Worm (Caenorhabditis elegans) whole organism, mixed stage, embryonic: Measurements from ENCODE around the gene F13E9.9.

Source experiments
- M03D4.4 ChIP-seq: sonication (generic microtip); optimal IDR thresholded peaks from 2 replicates; lab custom pipeline; 2017; ENCODE audit warnings: mild to moderate bottlenecking, missing genetic modification characterization, missing compliant biosample characterization
- bed-3 ChIP-seq: fragments of 200-800 bp; sonication (Bioruptor generic); optimal IDR thresholded peaks from 3 replicates; lab custom pipeline; 2018; ENCODE audit warnings: mild to moderate bottlenecking, missing genetic modification characterization, moderate library complexity, missing compliant biosample characterization
- blmp-1 ChIP-seq: fragments of 150-350 bp; optimal IDR thresholded peaks from 2 replicates; lab custom pipeline; 2014; ENCODE audit warnings: missing biosample characterization, missing genetic modification characterization
- ceh-39 ChIP-seq: fragments of 150-350 bp; optimal IDR thresholded peaks from 2 replicates; lab custom pipeline; 2014; ENCODE audit warnings: missing biosample characterization, missing genetic modification characterization
- ceh-43 ChIP-seq: fragments of 200-800 bp; sonication (Bioruptor generic); optimal IDR thresholded peaks from 2 replicates; lab custom pipeline; 2018; ENCODE audit warnings: mild to moderate bottlenecking, missing genetic modification characterization, moderate library complexity, missing compliant biosample characterization
- ceh-83 ChIP-seq: fragments of 200-800 bp; sonication (Bioruptor generic); optimal IDR thresholded peaks from 2 replicates; lab custom pipeline; 2018; ENCODE audit warnings: mild to moderate bottlenecking, missing genetic modification characterization, missing compliant biosample characterization
- ces-1 ChIP-seq: fragments of 150-350 bp; optimal IDR thresholded peaks from 2 replicates; lab custom pipeline; 2014; ENCODE audit warnings: missing biosample characterization, missing genetic modification reagents, missing genetic modification characterization
- cnd-1 ChIP-seq: fragments of 200-800 bp; sonication (Bioruptor generic); optimal IDR thresholded peaks from 2 replicates; lab custom pipeline; 2018; ENCODE audit warnings: mild to moderate bottlenecking, missing genetic modification characterization, missing compliant biosample characterization
- drap-1 ChIP-seq: fragments of 200-800 bp; sonication (Bioruptor generic); optimal IDR thresholded peaks from 3 replicates; lab custom pipeline; 2018; ENCODE audit warnings: mild to moderate bottlenecking, missing genetic modification characterization, missing compliant biosample characterization
- elt-3 ChIP-seq: fragments of 150-350 bp; optimal IDR thresholded peaks from 2 replicates; lab custom pipeline; 2014; ENCODE audit warnings: missing biosample characterization, missing genetic modification characterization
- flh-1 ChIP-seq: fragments of 200-800 bp; sonication (Bioruptor generic); optimal IDR thresholded peaks from 2 replicates; lab custom pipeline; 2018; ENCODE audit warnings: mild to moderate bottlenecking, missing genetic modification characterization, moderate library complexity, missing compliant biosample characterization
- ham-2 ChIP-seq: fragments of 200-800 bp; sonication (Bioruptor generic); optimal IDR thresholded peaks from 2 replicates; lab custom pipeline; 2018; ENCODE audit warnings: mild to moderate bottlenecking, missing genetic modification characterization, missing compliant biosample characterization
- hlh-1 ChIP-seq: fragments of 150-350 bp; optimal IDR thresholded peaks from 2 replicates; lab custom pipeline; 2014; ENCODE audit warnings: missing biosample characterization, missing genetic modification reagents, missing genetic modification characterization
- lin-13 ChIP-seq: fragments of 150-350 bp; optimal IDR thresholded peaks from 2 replicates; lab custom pipeline; 2014; ENCODE audit warnings: missing biosample characterization, missing genetic modification characterization
- lin-32 ChIP-seq: fragments of 200-800 bp; sonication (Bioruptor generic); optimal IDR thresholded peaks from 2 replicates; lab custom pipeline; 2018; ENCODE audit warnings: mild to moderate bottlenecking, missing genetic modification characterization, missing compliant biosample characterization
- lsy-2 ChIP-seq: fragments of 150-350 bp; optimal IDR thresholded peaks from 2 replicates; lab custom pipeline; 2014; ENCODE audit warnings: missing biosample characterization, missing genetic modification characterization
- mep-1 ChIP-seq: fragments of 150-350 bp; optimal IDR thresholded peaks from 2 replicates; lab custom pipeline; 2017; ENCODE audit warnings: missing biosample characterization, missing genetic modification reagents, missing genetic modification characterization, inconsistent platforms
- mls-2 ChIP-seq: sonication (generic microtip); optimal IDR thresholded peaks from 2 replicates; lab custom pipeline; 2016; ENCODE audit warnings: mild to moderate bottlenecking, missing genetic modification characterization, moderate library complexity, missing compliant biosample characterization
- nhr-2 ChIP-seq: fragments of 150-350 bp; optimal IDR thresholded peaks from 2 replicates; lab custom pipeline; 2014; ENCODE audit warnings: missing biosample characterization, missing genetic modification characterization
- nhr-237 ChIP-seq: fragments of 150-350 bp; optimal IDR thresholded peaks from 2 replicates; lab custom pipeline; 2014; ENCODE audit warnings: missing biosample characterization, missing genetic modification characterization
- nhr-28 ChIP-seq: fragments of 150-350 bp; optimal IDR thresholded peaks from 2 replicates; lab custom pipeline; 2014; ENCODE audit warnings: missing biosample characterization, missing genetic modification characterization
- nhr-76 ChIP-seq: sonication (generic microtip); optimal IDR thresholded peaks from 2 replicates; lab custom pipeline; 2017; ENCODE audit warnings: missing biosample characterization, missing genetic modification characterization
- pha-4 ChIP-seq: fragments of 150-350 bp; optimal IDR thresholded peaks from 2 replicates; lab custom pipeline; 2018; ENCODE audit warnings: missing biosample characterization, missing genetic modification reagents, missing genetic modification characterization
- sem-2 ChIP-seq: fragments of 200-800 bp; sonication (Bioruptor generic); optimal IDR thresholded peaks from 2 replicates; lab custom pipeline; 2018; ENCODE audit warnings: mild to moderate bottlenecking, missing genetic modification characterization, missing compliant biosample characterization
- snpc-4 ChIP-seq: fragments of 150-350 bp; optimal IDR thresholded peaks from 2 replicates; lab custom pipeline; 2014; ENCODE audit warnings: missing biosample characterization, missing genetic modification characterization
- sptf-1 ChIP-seq: sonication (generic microtip); optimal IDR thresholded peaks from 2 replicates; lab custom pipeline; 2017; ENCODE audit warnings: mild to moderate bottlenecking, missing genetic modification characterization, moderate library complexity, missing compliant biosample characterization
- tbx-8 ChIP-seq: fragments of 200-800 bp; sonication (Bioruptor generic); optimal IDR thresholded peaks from 2 replicates; lab custom pipeline; 2018; ENCODE audit warnings: mild to moderate bottlenecking, missing genetic modification characterization, moderate library complexity, missing compliant biosample characterization
- unc-120 ChIP-seq: sonication (generic microtip); optimal IDR thresholded peaks from 2 replicates; lab custom pipeline; 2017; ENCODE audit warnings: missing genetic modification characterization, missing compliant biosample characterization; ENCODE audit not compliant: poor library complexity, severe bottlenecking
- unc-39 ChIP-seq: fragments of 150-350 bp; optimal IDR thresholded peaks from 2 replicates; lab custom pipeline; 2014; ENCODE audit warnings: missing biosample characterization, missing genetic modification characterization
- unc-62 ChIP-seq: fragments of 150-350 bp; optimal IDR thresholded peaks from 2 replicates; lab custom pipeline; 2014; ENCODE audit warnings: missing biosample characterization, missing genetic modification reagents, missing genetic modification characterization
- zip-8 ChIP-seq: fragments of 150-350 bp; optimal IDR thresholded peaks from 2 replicates; lab custom pipeline; 2014; ENCODE audit warnings: missing biosample characterization, missing genetic modification characterization
- ztf-11 ChIP-seq: fragments of 150-350 bp; optimal IDR thresholded peaks from 2 replicates; lab custom pipeline; 2014; ENCODE audit warnings: missing biosample characterization, missing genetic modification characterization

F13E9.9 gene

DNA sequence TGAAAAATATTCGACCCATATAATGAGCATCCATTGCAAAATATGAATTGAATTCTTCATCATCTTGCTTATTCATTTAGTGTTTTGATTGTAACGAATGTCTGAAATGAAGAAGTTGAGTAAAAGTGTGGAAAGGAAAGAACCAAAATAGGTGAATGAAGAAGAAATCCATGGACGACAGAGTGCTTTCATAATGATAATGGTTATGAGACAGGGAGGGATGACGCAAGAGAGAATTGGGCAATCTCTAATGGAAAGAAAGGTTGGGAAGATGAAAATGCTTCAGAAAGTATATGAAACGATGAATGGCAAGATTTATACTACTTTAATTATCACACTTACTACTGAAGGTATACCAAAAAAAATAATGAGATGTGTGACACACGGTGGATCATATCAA lies 5.3 kb upstream of the F13E9.9 start, which contains the start of gene ZK596.3:
TSS of gene ZK596.3 (minus strand) at position 101 of the 400 bp plus-strand sequence.
- TF ChIP-seq ham-2: no peak
- no peak for TF ChIP-seq mep-1
- no peak for TF ChIP-seq unc-62 (GFP tag; lab: Kevin White, UChicago)
- no peak for TF ChIP-seq zip-8 (tag; lab: Kevin White, UChicago)
- no peak for TF ChIP-seq unc-120 (tag; lab: Kevin White, UChicago)

DNA sequence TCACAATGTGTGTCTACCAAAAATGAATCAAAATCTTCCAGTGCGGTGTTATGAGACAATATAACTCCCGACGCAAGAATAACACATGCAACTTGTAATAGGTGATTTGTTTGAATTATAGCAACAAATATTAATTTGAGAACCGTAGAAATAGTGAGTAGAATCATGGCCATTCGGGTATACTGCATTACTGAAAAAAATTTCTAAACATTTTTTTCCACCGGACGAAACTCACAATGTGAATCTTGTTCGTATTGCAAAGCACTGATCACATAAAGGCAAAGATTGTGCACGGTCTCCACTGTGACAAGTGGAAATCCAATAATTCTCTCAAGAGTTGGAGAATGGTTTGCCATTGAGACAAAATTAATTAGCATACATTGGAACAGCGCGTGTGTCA lies 3.5 kb upstream of the F13E9.9 start:
- TF ChIP-seq pha-4 (no peak), drap-1 (GFP tag; lab: Kevin White, UChicago) (no peak), sptf-1 (tag; lab: Kevin White, UChicago) (no peak), lsy-2 (tag; lab: Kevin White, UChicago) (no peak), nhr-2 (tag; lab: Kevin White, UChicago) (no peak), unc-120 (tag; lab: Kevin White, UChicago) (no peak), ztf-11 (tag; lab: Kevin White, UChicago) (no peak), M03D4.4 (tag; lab: Kevin White, UChicago) (no peak), cnd-1 (tag; lab: Kevin White, UChicago) (no peak), unc-62 (GFP tag; lab: Kevin White, UChicago) (no peak), ces-1 (GFP tag; lab: Kevin White, UChicago) (no peak), nhr-76 (tag; lab: Kevin White, UChicago) (no peak), unc-39 (no peak), mls-2 (tag; lab: Kevin White, UChicago) (no peak), hlh-1 (tag; lab: Kevin White, UChicago) (no peak), ceh-83 (GFP tag; lab: Kevin White, UChicago) (no peak)

DNA sequence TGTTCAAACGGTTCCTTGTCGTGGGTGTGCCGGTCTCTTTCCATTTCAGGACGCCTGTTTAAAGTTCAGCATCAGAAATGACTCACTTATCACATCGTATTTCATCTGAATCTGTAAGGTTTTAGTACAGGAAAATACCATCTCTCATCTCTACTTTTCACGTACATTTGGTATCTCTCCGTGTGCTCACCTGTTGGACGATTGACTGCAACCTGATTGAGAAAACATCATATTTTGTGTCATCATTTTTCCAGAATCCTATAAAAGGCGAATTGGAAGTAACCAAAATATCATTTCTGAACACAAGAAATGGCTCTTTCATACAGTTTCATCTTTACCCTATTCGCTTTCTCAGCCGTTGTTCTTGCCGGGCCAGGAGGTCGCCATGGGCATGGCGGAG lies 1.1 kb upstream of the F13E9.9 start, which contains the start of gene srlf-30:
TSS of gene srlf-30 (plus strand) at position 301 of the 400 bp plus-strand sequence.
- TF ChIP-seq unc-62 (GFP tag; lab: Kevin White, UChicago): no peak
- TF ChIP-seq lin-13 (tag; lab: Kevin White, UChicago): no peak
- no peak for TF ChIP-seq sptf-1 (tag; lab: Kevin White, UChicago)
- no peak for TF ChIP-seq mep-1
- no peak for TF ChIP-seq flh-1
- no peak for TF ChIP-seq ceh-39
- no peak for TF ChIP-seq bed-3
- TF ChIP-seq pha-4: no peak
- no peak for TF ChIP-seq lin-32 (GFP tag; lab: Kevin White, UChicago)
- no peak for TF ChIP-seq sem-2 (GFP tag; lab: Kevin White, UChicago)
- TF ChIP-seq cnd-1 (tag; lab: Kevin White, UChicago): no peak
- TF ChIP-seq ham-2: no peak
- TF ChIP-seq lsy-2 (tag; lab: Kevin White, UChicago): no peak
- TF ChIP-seq snpc-4 (tag; lab: Kevin White, UChicago): no peak
- no peak for TF ChIP-seq ceh-43 (GFP tag; lab: Kevin White, UChicago)
- TF ChIP-seq nhr-237 (tag; lab: Kevin White, UChicago): no peak
- TF ChIP-seq unc-39: no peak
- TF ChIP-seq ztf-11 (tag; lab: Kevin White, UChicago): no peak

DNA sequence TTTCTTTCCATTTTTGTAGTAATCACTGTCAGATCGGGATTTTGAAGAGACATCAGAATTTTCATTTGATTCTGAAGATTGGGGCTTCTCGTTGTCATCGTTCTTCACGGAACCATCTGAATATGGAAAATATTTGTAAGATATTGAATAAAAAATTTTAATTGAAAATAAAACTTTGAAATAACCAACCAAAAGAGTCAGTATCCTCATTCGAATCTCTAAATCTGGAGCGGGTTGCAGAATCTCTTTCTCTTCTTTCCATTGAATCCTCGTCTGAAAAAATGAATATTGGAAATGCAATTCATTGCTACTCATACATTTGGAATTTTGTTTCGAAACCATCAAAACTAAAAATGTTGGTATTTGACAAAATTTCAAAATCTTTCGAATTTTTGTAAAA lies 831 bp downstream of the F13E9.9 start:
- TF ChIP-seq bed-3 (no peak), sem-2 (GFP tag; lab: Kevin White, UChicago) (no peak), mep-1 (no peak), nhr-237 (tag; lab: Kevin White, UChicago) (no peak)

DNA sequence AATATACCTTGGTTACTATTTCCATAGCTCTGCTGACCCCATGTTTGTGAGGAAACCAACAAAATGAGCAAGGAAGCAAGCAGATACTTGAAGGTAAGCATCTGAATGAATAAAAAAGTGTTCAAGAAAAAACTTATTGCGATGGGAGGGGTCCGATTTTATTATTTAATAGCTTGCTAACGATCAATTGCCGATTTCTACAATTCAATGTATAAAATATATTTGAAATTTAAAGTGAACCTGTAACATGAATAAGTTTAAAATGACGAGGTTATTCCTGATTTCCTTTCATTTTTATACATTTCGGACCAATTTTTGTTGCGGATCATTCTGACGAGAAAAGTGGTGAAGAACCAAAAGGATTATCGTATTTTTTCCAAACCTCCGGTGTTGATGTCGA lies 2.5 kb downstream of the F13E9.9 start, which contains the start of gene srlf-13:
TSS of gene srlf-13 (minus strand) at position 101 of the 400 bp plus-strand sequence.
- TF ChIP-seq ceh-39: no peak
- no peak for TF ChIP-seq lin-13 (tag; lab: Kevin White, UChicago)
- no peak for TF ChIP-seq nhr-28
- TF ChIP-seq lin-32 (GFP tag; lab: Kevin White, UChicago): no peak
- no peak for TF ChIP-seq ceh-83 (GFP tag; lab: Kevin White, UChicago)
- no peak for TF ChIP-seq pha-4
- no peak for TF ChIP-seq drap-1 (GFP tag; lab: Kevin White, UChicago)
- no peak for TF ChIP-seq unc-120 (tag; lab: Kevin White, UChicago)
- no peak for TF ChIP-seq tbx-8
- TF ChIP-seq ceh-43 (GFP tag; lab: Kevin White, UChicago): no peak
- no peak for TF ChIP-seq hlh-1 (tag; lab: Kevin White, UChicago)
- no peak for TF ChIP-seq blmp-1 (tag; lab: Kevin White, UChicago)
- no peak for TF ChIP-seq elt-3 (tag; lab: Kevin White, UChicago)
- no peak for TF ChIP-seq ces-1 (GFP tag; lab: Kevin White, UChicago)
- no peak for TF ChIP-seq cnd-1 (tag; lab: Kevin White, UChicago)
- no peak for TF ChIP-seq unc-62 (GFP tag; lab: Kevin White, UChicago)
- no peak for TF ChIP-seq snpc-4 (tag; lab: Kevin White, UChicago)
- TF ChIP-seq bed-3: no peak
- TF ChIP-seq mep-1: no peak
- no peak for TF ChIP-seq sem-2 (GFP tag; lab: Kevin White, UChicago)
